Worm (Caenorhabditis elegans): Measurements from ENCODE around the gene txdc-12.1.

ce11 chrII:12204617-12205016 lies 35.6 kb upstream of the txdc-12.1 start:
- TF ChIP-seq ceh-9 (tag; optimal IDR thresholded peaks at IDR 0.05) (no peak), R02D3.7 (tag; optimal IDR thresholded peaks at IDR 0.05) (no peak), fos-1 (tag; optimal IDR thresholded peaks at IDR 0.05) (no peak), ztf-4 (tag; optimal IDR thresholded peaks at IDR 0.05) (no peak), zag-1 (tag; optimal IDR thresholded peaks at IDR 0.05) (no peak), ceh-82 (tag; optimal IDR thresholded peaks at IDR 0.05) (no peak), ama-1 (optimal IDR thresholded peaks at IDR 0.05) (no peak)

Data from whole organism, L3 larva.